Worm (Caenorhabditis elegans): Measurements from ENCODE around the gene K08D8.7.

K08D8.7 gene

DNA sequence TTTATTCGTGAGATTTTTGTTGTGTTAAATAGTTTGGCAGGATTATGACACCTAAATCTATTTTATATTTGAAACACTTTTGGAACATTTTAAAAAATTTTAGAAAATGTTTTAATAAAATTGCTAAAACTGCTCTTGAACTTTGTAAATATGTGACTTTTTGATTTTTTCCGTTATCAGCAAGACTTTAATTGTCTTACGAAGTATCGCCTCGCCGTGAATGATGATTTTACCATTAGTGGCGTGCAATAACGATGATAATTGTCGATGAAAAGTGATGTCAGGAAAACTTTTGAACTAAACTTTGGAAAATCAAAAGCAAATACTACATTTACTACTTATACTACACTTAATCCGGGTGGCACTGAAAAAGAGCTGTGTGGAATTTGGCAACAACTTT lies 23.9 kb downstream of the K08D8.7 start:
- TF ChIP-seq unc-62 (GFP tag; optimal IDR thresholded peaks at IDR 0.05), result no peak

DNA sequence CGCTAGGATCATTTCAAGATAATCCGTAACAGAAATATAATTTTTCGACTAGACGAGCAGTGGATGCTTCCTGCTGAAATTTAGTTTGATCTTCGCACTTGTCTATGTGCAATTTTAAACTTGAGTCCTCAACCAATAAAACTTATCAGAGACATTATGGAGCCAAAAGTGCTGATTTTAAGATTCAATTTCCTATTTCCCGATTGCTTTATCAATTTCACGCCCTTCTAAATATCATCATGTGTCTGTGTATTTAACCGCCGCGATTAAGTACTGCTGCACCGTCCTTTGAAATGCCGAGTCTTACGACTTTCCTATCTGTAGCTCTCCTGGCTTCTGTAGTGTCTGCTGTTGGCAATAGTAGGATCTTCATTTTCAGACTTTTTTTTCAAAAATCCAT lies 24.4 kb downstream of the K08D8.7 start, which contains the start of gene C32H11.4:
TSS of gene C32H11.4 (plus strand) at position 238 of the 400 bp plus-strand sequence.
- no peak for TF ChIP-seq unc-62 (GFP tag; optimal IDR thresholded peaks at IDR 0.05)

DNA sequence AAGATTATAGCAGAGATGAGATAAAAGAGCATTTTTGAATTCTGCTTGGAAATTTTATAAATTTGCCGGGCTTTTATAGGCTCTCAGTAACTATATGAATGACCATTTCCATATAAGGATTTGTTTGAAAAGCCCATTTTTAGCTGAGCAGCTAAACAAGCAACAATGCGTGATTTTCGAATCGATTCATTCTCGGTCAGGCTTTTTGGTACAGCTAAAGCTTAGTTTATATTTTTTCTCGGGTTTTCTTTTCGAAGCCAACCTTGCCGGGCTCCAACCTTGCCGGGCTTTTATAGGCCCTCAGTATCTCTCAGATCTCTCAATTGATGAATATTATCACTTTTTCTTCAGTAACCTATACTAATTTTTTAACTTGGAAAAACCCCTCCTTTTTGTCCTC lies 27.7 kb downstream of the K08D8.7 start, which contains the start of gene srlf-4:
TSS of gene srlf-4 (minus strand) at position 101 of the 400 bp plus-strand sequence.
- TF ChIP-seq unc-62 (GFP tag; optimal IDR thresholded peaks at IDR 0.05), result no peak

DNA sequence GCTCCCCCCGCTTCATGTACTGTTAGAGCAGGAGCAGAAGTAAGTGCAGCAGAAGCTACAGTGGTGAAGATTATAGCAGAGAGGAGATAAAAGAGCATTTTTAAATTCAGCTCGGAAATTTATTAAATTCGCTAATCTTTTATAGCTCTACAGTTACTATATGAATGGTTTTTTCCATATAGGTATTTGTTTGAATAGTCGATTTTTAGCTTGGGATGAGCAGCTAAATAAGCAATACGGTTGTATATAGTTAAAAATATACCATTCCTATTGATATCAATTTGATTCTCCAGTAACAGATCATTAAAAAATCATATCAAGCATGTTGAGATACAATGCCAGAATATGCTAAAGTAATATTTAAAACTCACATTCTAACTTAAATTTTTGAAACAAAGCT lies 30.0 kb downstream of the K08D8.7 start, which contains the start of gene srlf-5:
TSS of gene srlf-5 (minus strand) at position 101 of the 400 bp plus-strand sequence.
- TF ChIP-seq unc-62 (GFP tag; optimal IDR thresholded peaks at IDR 0.05), result no peak

DNA sequence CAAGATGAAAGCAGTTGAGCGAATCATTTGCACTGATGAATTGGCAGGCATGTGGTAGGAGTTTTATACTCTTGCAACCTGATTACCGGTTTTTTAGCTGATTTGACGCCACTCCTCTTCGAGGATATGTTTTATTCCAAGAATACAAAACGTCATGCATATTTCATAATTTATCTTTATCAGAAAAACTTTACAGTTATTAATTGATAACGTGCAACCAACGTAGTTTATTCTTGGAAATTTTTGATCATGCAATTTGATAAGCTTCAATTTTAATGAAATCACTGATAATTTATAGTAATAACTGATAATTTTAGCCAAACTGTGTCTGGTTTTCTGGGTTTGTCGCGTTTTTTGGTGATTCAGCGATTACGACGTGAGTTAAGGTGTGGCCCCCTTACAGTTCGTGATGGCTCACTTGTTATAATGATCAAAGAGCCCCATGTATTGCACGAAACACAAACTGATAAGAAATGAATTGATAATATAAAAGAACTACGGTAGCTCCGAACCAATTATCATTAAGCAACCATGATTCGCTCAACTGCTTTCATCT lies 39.7 kb downstream of the K08D8.7 start, which contains the start of the genes cld-1 and dod-21:
TSS of gene cld-1 (minus strand) at position 51 of the 556 bp plus-strand sequence.
TSS of gene dod-21 (plus strand) at position 518 of the 556 bp plus-strand sequence.
- no peak for TF ChIP-seq unc-62 (GFP tag; optimal IDR thresholded peaks at IDR 0.05)

DNA sequence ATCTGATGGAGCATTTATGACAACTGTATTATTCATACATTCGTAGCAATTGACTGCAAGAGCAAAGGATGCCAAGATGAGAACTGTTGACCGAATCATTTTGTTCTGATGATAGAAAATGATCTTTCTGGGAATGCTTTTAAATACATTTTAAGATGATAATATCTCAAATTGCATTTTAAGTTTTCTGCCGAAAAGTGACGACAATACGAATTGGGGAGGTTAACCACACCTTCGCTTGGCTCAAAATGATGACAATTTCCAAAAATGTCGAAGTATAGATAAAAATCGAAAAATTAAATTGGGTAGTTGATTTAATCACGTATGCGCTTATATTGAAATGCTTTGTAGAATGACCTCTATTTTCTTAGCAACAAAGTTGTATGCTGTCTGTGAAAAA lies 44.6 kb downstream of the K08D8.7 start, which contains the start of gene dod-24:
TSS of gene dod-24 (minus strand) at position 101 of the 400 bp plus-strand sequence.
- TF ChIP-seq unc-62 (GFP tag; optimal IDR thresholded peaks at IDR 0.05), result no peak

DNA sequence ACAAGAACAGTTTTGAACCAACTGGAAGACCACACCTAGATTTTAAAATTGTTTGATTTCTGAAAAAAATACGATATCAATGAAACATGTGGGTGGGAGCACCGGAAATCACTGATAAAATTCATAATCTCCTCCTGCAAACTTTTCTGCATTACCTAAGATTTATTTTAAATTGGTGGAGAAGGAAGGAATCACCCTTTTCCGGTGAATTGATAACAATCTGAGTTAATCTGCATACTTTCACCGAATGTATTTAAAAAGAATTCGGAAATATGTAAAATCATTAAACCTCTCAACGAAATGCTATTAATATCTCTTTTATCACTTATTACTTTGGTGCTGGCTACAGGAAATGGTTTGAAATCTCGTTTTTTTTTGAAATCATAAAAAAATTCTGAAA lies 46.0 kb downstream of the K08D8.7 start, which contains the start of gene dct-19:
TSS of gene dct-19 (plus strand) at position 301 of the 400 bp plus-strand sequence.
- TF ChIP-seq unc-62 (GFP tag; optimal IDR thresholded peaks at IDR 0.05), result no peak

DNA sequence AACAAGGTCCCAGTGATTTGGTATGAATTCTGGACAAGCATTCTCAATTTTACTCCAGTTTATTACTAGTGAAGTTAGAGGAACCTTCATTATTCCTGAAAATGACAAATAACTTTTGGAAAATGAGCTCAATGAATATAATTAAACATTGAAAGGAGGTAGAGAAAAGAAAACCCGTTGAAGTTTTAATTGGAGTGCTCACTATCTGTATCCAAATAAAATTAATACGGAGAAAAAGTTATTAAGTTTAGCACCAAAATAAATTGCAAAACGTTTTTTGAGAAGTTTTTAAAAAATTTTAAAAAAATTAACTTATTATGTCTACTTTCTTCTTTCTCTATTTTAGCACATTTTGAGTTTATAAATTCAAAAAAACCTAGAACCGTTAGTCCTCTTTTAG lies 49.9 kb downstream of the K08D8.7 start, which contains the start of gene F55G11.1:
TSS of gene F55G11.1 (minus strand) at position 101 of the 400 bp plus-strand sequence.
- no peak for TF ChIP-seq unc-62 (GFP tag; optimal IDR thresholded peaks at IDR 0.05)

Data from whole organism, dauer.